Fruit fly (Drosophila melanogaster) whole organism, embryonic: ENCODE measurements around the gene mRpL46.

Source experiments
- Antp ChIP-seq: fragments of 200-800 bp; sonication (Bioruptor generic); optimal IDR thresholded peaks from 3 replicates; lab custom pipeline; 2016; ENCODE audit warnings: missing biosample characterization, missing genetic modification characterization
- Bgb ChIP-seq: fragments of 200-800 bp; sonication (Bioruptor generic); IDR thresholded peaks from 2 replicates; pipeline ENCODE4 v1.3.6; 2022; ENCODE audit warnings: missing biosample characterization, missing genetic modification characterization; ENCODE audit not compliant: partially characterized antibody
- CG10543 ChIP-seq: fragments of 200-800 bp; sonication (Bioruptor generic); optimal IDR thresholded peaks from 3 replicates; lab custom pipeline; 2017; ENCODE audit warnings: missing biosample characterization, mild to moderate bottlenecking, missing genetic modification characterization, moderate library complexity
- CG10654 ChIP-seq: fragments of 200-800 bp; sonication (Bioruptor generic); optimal IDR thresholded peaks from 2 replicates; lab custom pipeline; 2016; ENCODE audit warnings: missing biosample characterization, missing genetic modification characterization
- CG11093 ChIP-seq: fragments of 200-800 bp; sonication (Bioruptor generic); IDR thresholded peaks from 3 replicates; pipeline ENCODE4 v1.3.6; 2022; ENCODE audit warnings: missing biosample characterization, missing genetic modification characterization
- CG11398 ChIP-seq: fragments of 200-800 bp; sonication (Bioruptor generic); optimal IDR thresholded peaks from 2 replicates; lab custom pipeline; 2016; ENCODE audit warnings: missing biosample characterization, missing genetic modification characterization
- CG14014 ChIP-seq: fragments of 200-800 bp; sonication (Bioruptor generic); IDR thresholded peaks from 2 replicates; pipeline ENCODE4 v1.3.6; 2022; ENCODE audit warnings: missing biosample characterization, missing genetic modification characterization
- CG14860 ChIP-seq: fragments of 200-800 bp; sonication (Bioruptor generic); IDR thresholded peaks from 3 replicates; pipeline ENCODE4 v1.3.6; 2022; ENCODE audit warnings: missing biosample characterization, missing genetic modification characterization; ENCODE audit not compliant: partially characterized antibody
- CG1603 ChIP-seq: fragments of 200-800 bp; sonication (Bioruptor generic); optimal IDR thresholded peaks from 2 replicates; lab custom pipeline; 2019; ENCODE audit warnings: missing biosample characterization, mild to moderate bottlenecking, missing genetic modification characterization, moderate library complexity
- CG17359 ChIP-seq: fragments of 200-800 bp; sonication (Bioruptor generic); optimal IDR thresholded peaks from 3 replicates; lab custom pipeline; 2018; ENCODE audit warnings: missing biosample characterization, mild to moderate bottlenecking, missing genetic modification characterization, moderate library complexity
- CG17829 ChIP-seq: fragments of 200-800 bp; optimal IDR thresholded peaks from 2 replicates; lab custom pipeline; 2019; ENCODE audit warnings: missing biosample characterization, mild to moderate bottlenecking, missing genetic modification characterization, moderate library complexity
- CG3847 ChIP-seq: fragments of 200-800 bp; sonication (Bioruptor generic); IDR thresholded peaks from 2 replicates; pipeline ENCODE4 v1.3.6; 2022; ENCODE audit warnings: missing biosample characterization, missing genetic modification characterization
- CG6765 ChIP-seq: fragments of 200-800 bp; sonication (Bioruptor generic); optimal IDR thresholded peaks from 3 replicates; lab custom pipeline; 2017; ENCODE audit warnings: missing biosample characterization, mild to moderate bottlenecking, missing genetic modification characterization
- CG8281 ChIP-seq: fragments of 200-800 bp; sonication (Bioruptor generic); optimal IDR thresholded peaks from 2 replicates; lab custom pipeline; 2018; ENCODE audit warnings: missing biosample characterization, mild to moderate bottlenecking, missing genetic modification characterization, moderate library complexity
- CG8924 ChIP-seq: fragments of 200-800 bp; optimal IDR thresholded peaks from 3 replicates; lab custom pipeline; 2019; ENCODE audit warnings: missing biosample characterization, mild to moderate bottlenecking, missing genetic modification characterization, moderate library complexity
- CG8944 ChIP-seq: fragments of 200-800 bp; sonication (Bioruptor generic); optimal IDR thresholded peaks from 3 replicates; lab custom pipeline; 2016; ENCODE audit warnings: missing biosample characterization, missing genetic modification characterization
- CTCF ChIP-seq: fragments of 200-800 bp; sonication (Bioruptor generic); optimal IDR thresholded peaks from 2 replicates; lab custom pipeline; 2017; ENCODE audit warnings: missing biosample characterization, mild to moderate bottlenecking, missing genetic modification characterization, moderate library complexity
- D19A ChIP-seq: fragments of 200-800 bp; optimal IDR thresholded peaks from 3 replicates; lab custom pipeline; 2019; ENCODE audit warnings: missing biosample characterization, mild to moderate bottlenecking, missing genetic modification characterization, moderate library complexity
- HLH4C ChIP-seq: fragments of 200-800 bp; sonication (Bioruptor generic); IDR thresholded peaks from 3 replicates; pipeline ENCODE4 v1.3.6; 2022; ENCODE audit warnings: missing biosample characterization, missing genetic modification characterization; ENCODE audit not compliant: partially characterized antibody
- MBD-R2 ChIP-seq: fragments of 200-800 bp; sonication (Bioruptor generic); IDR thresholded peaks from 2 replicates; pipeline ENCODE4 v1.3.6; 2022; ENCODE audit warnings: missing biosample characterization, missing genetic modification characterization
- Med ChIP-seq: fragments of 200-800 bp; sonication (Bioruptor generic); peaks from one replicate; lab custom pipeline; 2016; ENCODE audit warnings: missing biosample characterization, missing genetic modification characterization, mild to moderate bottlenecking, inconsistent platforms, moderate library complexity
- Mes4 ChIP-seq: fragments of 200-800 bp; sonication (Bioruptor generic); optimal IDR thresholded peaks from 2 replicates; lab custom pipeline; 2016; ENCODE audit warnings: missing biosample characterization, missing genetic modification characterization
- Poxn ChIP-seq: fragments of 200-800 bp; sonication (Bioruptor generic); IDR thresholded peaks from 2 replicates; pipeline ENCODE4 v1.3.6; 2022; ENCODE audit warnings: missing biosample characterization, missing genetic modification characterization
- Rfx ChIP-seq: fragments of 200-800 bp; sonication (Bioruptor generic); IDR thresholded peaks from 2 replicates; pipeline ENCODE4 v1.3.6; 2022; ENCODE audit warnings: missing biosample characterization, missing genetic modification characterization
- Xbp1 ChIP-seq: fragments of 200-800 bp; sonication (Bioruptor generic); optimal IDR thresholded peaks from 3 replicates; lab custom pipeline; 2016; ENCODE audit warnings: missing biosample characterization, mild to moderate bottlenecking, missing genetic modification characterization
- Xrp1 ChIP-seq: fragments of 200-800 bp; sonication (Bioruptor generic); IDR thresholded peaks from 2 replicates; pipeline ENCODE4 v1.3.6; 2022; ENCODE audit warnings: missing biosample characterization, missing genetic modification characterization
- al ChIP-seq: fragments of 200-800 bp; sonication (Bioruptor generic); IDR thresholded peaks from 2 replicates; pipeline ENCODE4 v1.3.6; 2022; ENCODE audit warnings: missing biosample characterization, missing genetic modification characterization
- ap ChIP-seq: fragments of 200-800 bp; sonication (Bioruptor generic); IDR thresholded peaks from 2 replicates; pipeline ENCODE4 v1.3.6; 2022; ENCODE audit warnings: missing biosample characterization, missing genetic modification characterization
- dimm ChIP-seq: fragments of 200-800 bp; sonication (Bioruptor generic); IDR thresholded peaks from 2 replicates; pipeline ENCODE4 v1.3.6; 2022; ENCODE audit warnings: missing biosample characterization, missing genetic modification characterization
- eyg ChIP-seq: fragments of 200-800 bp; sonication (Bioruptor generic); optimal IDR thresholded peaks from 3 replicates; lab custom pipeline; 2016; ENCODE audit warnings: missing biosample characterization, missing genetic modification characterization
- ftz-f1 ChIP-seq: fragments of 200-800 bp; sonication (Bioruptor generic); optimal IDR thresholded peaks from 2 replicates; lab custom pipeline; 2016; ENCODE audit warnings: missing biosample characterization, missing genetic modification characterization
- gcm ChIP-seq: fragments of 200-800 bp; sonication (Bioruptor generic); optimal IDR thresholded peaks from 2 replicates; lab custom pipeline; 2019; ENCODE audit warnings: missing biosample characterization, mild to moderate bottlenecking, missing genetic modification characterization, moderate library complexity
- gem ChIP-seq: fragments of 200-800 bp; sonication (Bioruptor generic); optimal IDR thresholded peaks from 2 replicates; lab custom pipeline; 2019; ENCODE audit warnings: missing biosample characterization, mild to moderate bottlenecking, missing genetic modification characterization, moderate library complexity
- grn ChIP-seq: fragments of 200-800 bp; sonication (Bioruptor generic); optimal IDR thresholded peaks from 3 replicates; lab custom pipeline; 2017; ENCODE audit warnings: missing biosample characterization, missing genetic modification characterization
- insv ChIP-seq, 2 experiments: fragments of 200-800 bp; sonication (Bioruptor generic); optimal IDR thresholded peaks; 3 replicates each; lab custom pipeline; 2016 to 2018; ENCODE audit warnings: missing biosample characterization in 2 of 2, missing genetic modification characterization in 2 of 2
- jigr1 ChIP-seq: fragments of 200-800 bp; sonication (Bioruptor generic); IDR thresholded peaks from 3 replicates; pipeline ENCODE4 v1.3.6; 2022; ENCODE audit warnings: missing biosample characterization, missing genetic modification characterization
- kah ChIP-seq: fragments of 200-800 bp; sonication (Bioruptor generic); optimal IDR thresholded peaks from 2 replicates; lab custom pipeline; 2018; ENCODE audit warnings: missing biosample characterization, mild to moderate bottlenecking, missing genetic modification characterization
- kni ChIP-seq: fragments of 200-800 bp; sonication (Bioruptor generic); optimal IDR thresholded peaks from 3 replicates; lab custom pipeline; 2017; ENCODE audit warnings: mild to moderate bottlenecking, missing biosample characterization, missing genetic modification reagents, missing genetic modification characterization
- lab ChIP-seq: fragments of 200-800 bp; sonication (Bioruptor generic); optimal IDR thresholded peaks from 3 replicates; lab custom pipeline; 2017; ENCODE audit warnings: missing biosample characterization, missing genetic modification characterization, mild to moderate bottlenecking, moderate library complexity, missing genetic modification reagents
- lbe ChIP-seq: fragments of 200-800 bp; sonication (Bioruptor generic); optimal IDR thresholded peaks from 2 replicates; lab custom pipeline; 2016; ENCODE audit warnings: missing biosample characterization, mild to moderate bottlenecking, missing genetic modification characterization
- mirr ChIP-seq: fragments of 200-800 bp; sonication (Bioruptor generic); optimal IDR thresholded peaks from 3 replicates; lab custom pipeline; 2018; ENCODE audit warnings: missing biosample characterization, mild to moderate bottlenecking, missing genetic modification characterization
- nom ChIP-seq: fragments of 200-800 bp; sonication (Bioruptor generic); optimal IDR thresholded peaks from 2 replicates; lab custom pipeline; 2017; ENCODE audit warnings: missing biosample characterization, missing genetic modification characterization, mild to moderate bottlenecking, moderate library complexity, missing genetic modification reagents
- oc ChIP-seq: fragments of 200-800 bp; sonication (Bioruptor generic); optimal IDR thresholded peaks from 2 replicates; lab custom pipeline; 2018; ENCODE audit warnings: missing biosample characterization, mild to moderate bottlenecking, missing genetic modification characterization, moderate library complexity
- run ChIP-seq: fragments of 200-800 bp; sonication (Bioruptor generic); optimal IDR thresholded peaks from 3 replicates; lab custom pipeline; 2018; ENCODE audit warnings: missing biosample characterization, mild to moderate bottlenecking, missing genetic modification characterization
- sc ChIP-seq, 3 experiments: fragments of >200 bp in 2 of 3; fragments of 200-800 bp in 1 of 3; sonication (Bioruptor generic) in 1 of 3; optimal IDR thresholded peaks; 2 replicates in 2 of 3; 3 replicates in 1 of 3; lab custom pipeline; 2017; ENCODE audit warnings: mild to moderate bottlenecking in 1 of 3, missing biosample characterization in 1 of 3, missing genetic modification characterization in 1 of 3, missing genetic modification reagents in 1 of 3
- slou ChIP-seq: fragments of 200-800 bp; sonication (Bioruptor generic); optimal IDR thresholded peaks from 3 replicates; lab custom pipeline; 2016; ENCODE audit warnings: missing biosample characterization, missing genetic modification characterization
- ssp ChIP-seq: fragments of 200-800 bp; sonication (Bioruptor generic); IDR thresholded peaks from 2 replicates; pipeline ENCODE4 v1.3.6; 2022; ENCODE audit warnings: missing biosample characterization, missing genetic modification characterization
- tio ChIP-seq: fragments of 200-800 bp; sonication (Bioruptor generic); optimal IDR thresholded peaks from 2 replicates; lab custom pipeline; 2017; ENCODE audit warnings: missing biosample characterization, missing genetic modification characterization, inconsistent platforms
- yki ChIP-seq: fragments of >200 bp; optimal IDR thresholded peaks from 3 replicates; lab custom pipeline; 2018

The mRpL46 gene

dm6 chr3L:1774713-1775648 lies 2.3 kb upstream of the mRpL46 start, which contains the start of the genes CG13933 and PolD2 (continued):
- TF ChIP-seq CTCF (GFP tag; lab: Kevin White, UChicago) = no peak
- TF ChIP-seq sc (optimal IDR thresholded peaks at IDR 0.05; lab: Kevin White, UChicago) = no peak
- TF ChIP-seq sc (GFP tag; optimal IDR thresholded peaks at IDR 0.05; lab: Kevin White, UChicago) = peak; percentile 96
- peak; percentile 99 for TF ChIP-seq CG14014 (GFP tag; lab: Robert Waterston, UW)
- TF ChIP-seq CG11398 (GFP tag; lab: Kevin White, UChicago) = peak; percentile 79
- TF ChIP-seq oc (tag; lab: Kevin White, UChicago) = peak; percentile 99
- TF ChIP-seq D19A (tag; lab: Kevin White, UChicago) = no peak
- no peak for TF ChIP-seq grn
- peak; percentile 98 for TF ChIP-seq CG3847
- peak; percentile 92 for TF ChIP-seq run (tag; lab: Kevin White, UChicago)
- TF ChIP-seq al (GFP tag; lab: Robert Waterston, UW) = peak; percentile 94
- TF ChIP-seq CG14860 (GFP tag; lab: Robert Waterston, UW) = peak; percentile 91
- TF ChIP-seq lab = peak; percentile 92
- peak; percentile 91 for TF ChIP-seq CG17359 (tag; lab: Kevin White, UChicago)
- peak; percentile 91 for TF ChIP-seq Poxn (GFP tag; lab: Robert Waterston, UW)
- TF ChIP-seq HLH4C = peak; percentile 95
- TF ChIP-seq MBD-R2 = peak; percentile 98
- peak; percentile 74 for TF ChIP-seq CG6765 (GFP tag; lab: Kevin White, UChicago)
- TF ChIP-seq CG8281 (tag; lab: Kevin White, UChicago) = no peak
- peak; percentile 79 for TF ChIP-seq CG8944 (GFP tag; lab: Kevin White, UChicago)
- no peak for TF ChIP-seq CG10654
- peak; percentile 99 for TF ChIP-seq CG8924 (tag; lab: Kevin White, UChicago)
- TF ChIP-seq Antp = peak; percentile 79
- peak in 1 of 2 experiments; percentile 67 for TF ChIP-seq insv (GFP tag; optimal IDR thresholded peaks at IDR 0.05; lab: Kevin White, UChicago)
- TF ChIP-seq eyg (GFP tag; lab: Kevin White, UChicago) = no peak
- TF ChIP-seq kni (GFP tag; lab: Kevin White, UChicago) = no peak
- TF ChIP-seq kah (GFP tag; lab: Kevin White, UChicago) = peak; percentile 43
- TF ChIP-seq Bgb (GFP tag; lab: Robert Waterston, UW) = peak; percentile 64; the same call in 1 of the 2 replicates
- no peak for TF ChIP-seq tio (GFP tag; lab: Kevin White, UChicago)
- peak; percentile 97 for TF ChIP-seq CG17829 (tag; lab: Kevin White, UChicago)
- TF ChIP-seq ap (GFP tag; lab: Robert Waterston, UW) = peak; percentile 99
- TF ChIP-seq CG11093 (GFP tag; lab: Robert Waterston, UW) = peak; percentile 98
- peak; percentile 96 for TF ChIP-seq Rfx (GFP tag; lab: Robert Waterston, UW)
- TF ChIP-seq nom (GFP tag; lab: Kevin White, UChicago) = no peak
- TF ChIP-seq ftz-f1 = no peak
- no peak for TF ChIP-seq yki
- TF ChIP-seq ssp (GFP tag; lab: Robert Waterston, UW) = peak; percentile 88
- TF ChIP-seq mirr = no peak
- TF ChIP-seq Xrp1 (GFP tag; lab: Robert Waterston, UW) = peak; percentile 99
- TF ChIP-seq gem (tag; lab: Kevin White, UChicago) = peak; percentile 99
- peak; percentile 96 for TF ChIP-seq Med (GFP tag; lab: Kevin White, UChicago)
- peak; percentile 95 for TF ChIP-seq dimm (GFP tag; lab: Robert Waterston, UW)
- peak; percentile 73; the same call in 2 of the 3 replicates for TF ChIP-seq jigr1
- peak; percentile 90 for TF ChIP-seq CG10543 (GFP tag; lab: Kevin White, UChicago)
- TF ChIP-seq Xbp1 = peak; percentile 98
- TF ChIP-seq gcm (GFP tag; lab: Kevin White, UChicago) = peak; percentile 97
- peak; percentile 84 for TF ChIP-seq slou
- peak; percentile 56 for TF ChIP-seq Mes4
- no peak for TF ChIP-seq CG1603 (tag; lab: Kevin White, UChicago)
- TF ChIP-seq lbe = no peak
